Worm (Caenorhabditis elegans) whole organism, L4 larva: ENCODE results near the gene T02G5.3.

Source experiments
- R02D3.7 ChIP-seq: fragments of 150-350 bp; sonication (generic microtip); optimal IDR thresholded peaks from 3 replicates; lab custom pipeline; 2014; ENCODE audit warnings: missing biosample characterization, missing genetic modification characterization
- aha-1 ChIP-seq: fragments of 150-350 bp; peaks from one replicate; lab custom pipeline; 2014; ENCODE audit warnings: missing biosample characterization, missing genetic modification characterization
- aly-2 ChIP-seq: sonication (generic microtip); optimal IDR thresholded peaks from 2 replicates; lab custom pipeline; 2018; ENCODE audit warnings: missing biosample characterization, missing genetic modification characterization
- ama-1 ChIP-seq: fragments of 150-350 bp; optimal IDR thresholded peaks from 2 replicates; lab custom pipeline; 2014; ENCODE audit warnings: inconsistent platforms, mixed read lengths
- arid-1 ChIP-seq: fragments of 200-800 bp; sonication (Bioruptor generic); conservative IDR thresholded peaks from 2 replicates; pipeline ENCODE4 v1.3.6; 2022; ENCODE audit warnings: missing genetic modification reagents, missing genetic modification characterization, missing compliant biosample characterization
- ceh-28 ChIP-seq: fragments of 150-350 bp; optimal IDR thresholded peaks from 2 replicates; lab custom pipeline; 2014; ENCODE audit warnings: missing biosample characterization, missing genetic modification reagents, missing genetic modification characterization
- ceh-44 ChIP-seq: fragments of 200-800 bp; sonication (Bioruptor generic); IDR thresholded peaks from 2 replicates; pipeline ENCODE4 v1.3.6; 2022; ENCODE audit warnings: missing genetic modification reagents, missing genetic modification characterization, missing compliant biosample characterization
- cey-2 ChIP-seq: sonication (generic microtip); optimal IDR thresholded peaks from 3 replicates; lab custom pipeline; 2017; ENCODE audit warnings: missing genetic modification characterization, mild to moderate bottlenecking, missing compliant biosample characterization, antibody characterized with exemption, borderline replicate concordance; ENCODE audit not compliant: insufficient read depth
- ctbp-1 ChIP-seq: fragments of 200-800 bp; sonication (Bioruptor generic); IDR thresholded peaks from 2 replicates; pipeline ENCODE4 v1.3.6; 2022; ENCODE audit warnings: missing genetic modification reagents, missing genetic modification characterization, missing compliant biosample characterization
- dmd-6 ChIP-seq: fragments of 200-800 bp; sonication (Bioruptor generic); IDR thresholded peaks from 2 replicates; pipeline ENCODE4 v1.3.6; 2022; ENCODE audit warnings: missing genetic modification reagents, missing genetic modification characterization, missing compliant biosample characterization
- dmd-9 ChIP-seq: fragments of 200-800 bp; sonication (Bioruptor generic); IDR thresholded peaks from 2 replicates; pipeline ENCODE4 v1.3.6; 2022; ENCODE audit warnings: missing genetic modification reagents, missing genetic modification characterization, missing compliant biosample characterization
- dpl-1 ChIP-seq: fragments of 150-350 bp; optimal IDR thresholded peaks from 2 replicates; lab custom pipeline; 2014; ENCODE audit warnings: missing biosample characterization, missing genetic modification reagents, missing genetic modification characterization
- duxl-1 ChIP-seq: sonication (generic microtip); optimal IDR thresholded peaks from 2 replicates; lab custom pipeline; 2016; ENCODE audit warnings: mild to moderate bottlenecking, missing genetic modification characterization, moderate library complexity, missing compliant biosample characterization; ENCODE audit not compliant: poor library complexity
- egl-27 ChIP-seq: sonication (generic microtip); optimal IDR thresholded peaks from 3 replicates; lab custom pipeline; 2017; ENCODE audit warnings: missing biosample characterization, missing genetic modification reagents, missing genetic modification characterization
- egl-43 ChIP-seq: fragments of 200-800 bp; sonication (Bioruptor generic); IDR thresholded peaks from 2 replicates; pipeline ENCODE4 v1.3.6; 2022; ENCODE audit warnings: missing genetic modification reagents, missing genetic modification characterization, missing compliant biosample characterization
- gei-8 ChIP-seq: fragments of 200-800 bp; sonication (Bioruptor generic); optimal IDR thresholded peaks from 2 replicates; lab custom pipeline; 2018; ENCODE audit warnings: mild to moderate bottlenecking, missing genetic modification characterization, missing compliant biosample characterization
- hif-1 ChIP-seq, 2 experiments: sonication (generic microtip); optimal IDR thresholded peaks; 2 replicates each; lab custom pipeline; 2016 to 2017; ENCODE audit warnings: missing compliant biosample characterization in 2 of 2, missing genetic modification characterization in 2 of 2, missing genetic modification reagents in 2 of 2, missing genotype in 2 of 2, mild to moderate bottlenecking in 1 of 2
- hlh-11 ChIP-seq: fragments of 200-800 bp; sonication (Bioruptor generic); optimal IDR thresholded peaks from 2 replicates; lab custom pipeline; 2018; ENCODE audit warnings: mild to moderate bottlenecking, missing genetic modification characterization, missing compliant biosample characterization
- hlh-30 ChIP-seq: sonication (generic microtip); optimal IDR thresholded peaks from 2 replicates; lab custom pipeline; 2017; ENCODE audit warnings: antibody characterized with exemption, mild to moderate bottlenecking, missing genetic modification characterization, missing compliant biosample characterization; ENCODE audit not compliant: insufficient read depth
- hmg-1.1 ChIP-seq: fragments of 200-800 bp; sonication (Bioruptor generic); IDR thresholded peaks from 2 replicates; pipeline ENCODE4 v1.3.6; 2022; ENCODE audit warnings: missing genetic modification reagents, missing genetic modification characterization, missing compliant biosample characterization
- lin-1 ChIP-seq: fragments of 200-800 bp; sonication (Bioruptor generic); IDR thresholded peaks from 2 replicates; pipeline ENCODE4 v1.3.6; 2022; ENCODE audit warnings: missing genetic modification reagents, missing genetic modification characterization, missing compliant biosample characterization
- lin-13 ChIP-seq: fragments of 150-350 bp; optimal IDR thresholded peaks from 2 replicates; lab custom pipeline; 2014; ENCODE audit warnings: missing biosample characterization, missing genetic modification reagents, missing genetic modification characterization
- lin-15B ChIP-seq: fragments of 150-350 bp; sonication (generic microtip); optimal IDR thresholded peaks from 3 replicates; lab custom pipeline; 2014; ENCODE audit warnings: missing biosample characterization, missing genetic modification characterization
- lin-39 ChIP-seq: fragments of 150-350 bp; optimal IDR thresholded peaks from 2 replicates; lab custom pipeline; 2014; ENCODE audit warnings: missing biosample characterization, missing genetic modification reagents, missing genetic modification characterization
- madf-5 ChIP-seq, 2 experiments: fragments of 200-800 bp; sonication (Bioruptor generic); IDR thresholded peaks; 2 replicates each; pipeline ENCODE4 v1.3.6; 2022; ENCODE audit warnings: missing compliant biosample characterization in 2 of 2, missing genetic modification characterization in 2 of 2
- mdt-29 ChIP-seq: fragments of 200-800 bp; sonication (Bioruptor generic); IDR thresholded peaks from 2 replicates; pipeline ENCODE4 v1.3.6; 2022; ENCODE audit warnings: missing genetic modification reagents, missing genetic modification characterization, missing compliant biosample characterization
- nhr-28 ChIP-seq: fragments of 150-350 bp; optimal IDR thresholded peaks from 2 replicates; lab custom pipeline; 2014; ENCODE audit warnings: missing biosample characterization, missing genetic modification characterization
- nhr-41 ChIP-seq: fragments of 200-800 bp; sonication (Bioruptor generic); IDR thresholded peaks from 2 replicates; pipeline ENCODE4 v1.3.6; 2022; ENCODE audit warnings: missing genetic modification reagents, missing genetic modification characterization, missing compliant biosample characterization
- nhr-42 ChIP-seq: fragments of 200-800 bp; sonication (Bioruptor generic); IDR thresholded peaks from 2 replicates; pipeline ENCODE4 v1.3.6; 2022; ENCODE audit warnings: missing genetic modification characterization, missing compliant biosample characterization
- nhr-48 ChIP-seq: sonication (generic microtip); optimal IDR thresholded peaks from 2 replicates; lab custom pipeline; 2016; ENCODE audit warnings: mild to moderate bottlenecking, missing genetic modification characterization, missing compliant biosample characterization
- nhr-6 ChIP-seq: fragments of 150-350 bp; optimal IDR thresholded peaks from 2 replicates; lab custom pipeline; 2014; ENCODE audit warnings: missing biosample characterization, missing genetic modification characterization
- nhr-76 ChIP-seq: fragments of 150-350 bp; optimal IDR thresholded peaks from 2 replicates; lab custom pipeline; 2014; ENCODE audit warnings: missing biosample characterization, missing genetic modification characterization
- saeg-2 ChIP-seq: fragments of 200-800 bp; sonication (Bioruptor generic); IDR thresholded peaks from 2 replicates; pipeline ENCODE4 v1.3.6; 2022; ENCODE audit warnings: missing genetic modification reagents, missing genetic modification characterization, missing compliant biosample characterization
- set-16 ChIP-seq: fragments of 200-800 bp; sonication (Bioruptor generic); IDR thresholded peaks from 2 replicates; pipeline ENCODE4 v1.3.6; 2022; ENCODE audit warnings: missing genetic modification reagents, missing genetic modification characterization, missing compliant biosample characterization
- snpc-1.2 ChIP-seq: fragments of 200-800 bp; sonication (Bioruptor generic); IDR thresholded peaks from 2 replicates; pipeline ENCODE4 v1.3.6; 2022; ENCODE audit warnings: missing genetic modification reagents, missing genetic modification characterization, missing compliant biosample characterization
- snpc-4 ChIP-seq: fragments of 150-350 bp; optimal IDR thresholded peaks from 2 replicates; lab custom pipeline; 2014; ENCODE audit warnings: missing biosample characterization, missing genetic modification characterization
- spr-1 ChIP-seq: sonication (generic microtip); optimal IDR thresholded peaks from 2 replicates; lab custom pipeline; 2016; ENCODE audit warnings: mild to moderate bottlenecking, missing genetic modification characterization, missing compliant biosample characterization
- tag-97 ChIP-seq: fragments of 200-800 bp; sonication (Bioruptor generic); IDR thresholded peaks from 2 replicates; pipeline ENCODE4 v1.3.6; 2022; ENCODE audit warnings: missing genetic modification characterization, missing compliant biosample characterization
- unc-39 ChIP-seq: sonication (generic microtip); optimal IDR thresholded peaks from 2 replicates; lab custom pipeline; 2017; ENCODE audit warnings: missing biosample characterization, missing genetic modification characterization
- unc-62 ChIP-seq, 3 experiments: fragments of 150-350 bp in 1 of 3; sonication (generic microtip); optimal IDR thresholded peaks in 2 of 3; peaks in 1 of 3; 1 replicate in 1 of 3; 2 replicates in 2 of 3; lab custom pipeline; 2014 to 2017; ENCODE audit warnings: missing biosample characterization in 3 of 3, missing genetic modification characterization in 3 of 3, missing genetic modification reagents in 3 of 3, missing genotype in 1 of 3
- vab-7 ChIP-seq: fragments of 200-800 bp; sonication (Bioruptor generic); IDR thresholded peaks from 2 replicates; pipeline ENCODE4 v1.3.6; 2022; ENCODE audit warnings: missing genetic modification reagents, missing genetic modification characterization, missing compliant biosample characterization
- zfp-2 ChIP-seq: sonication (generic microtip); optimal IDR thresholded peaks from 2 replicates; lab custom pipeline; 2016; ENCODE audit warnings: mild to moderate bottlenecking, missing genetic modification characterization, missing compliant biosample characterization
- zfp-3 ChIP-seq: fragments of 200-800 bp; sonication (Bioruptor generic); conservative IDR thresholded peaks from 2 replicates; pipeline ENCODE4 v1.3.6; 2022; ENCODE audit warnings: missing genetic modification reagents, missing genetic modification characterization, missing compliant biosample characterization
- zip-11 ChIP-seq: fragments of 200-800 bp; sonication (Bioruptor generic); IDR thresholded peaks from 2 replicates; pipeline ENCODE4 v1.3.6; 2022; ENCODE audit warnings: missing genetic modification characterization, missing compliant biosample characterization
- ztf-11 ChIP-seq: fragments of 150-350 bp; optimal IDR thresholded peaks from 2 replicates; lab custom pipeline; 2014; ENCODE audit warnings: missing biosample characterization, missing genetic modification characterization

The T02G5.3 gene

DNA sequence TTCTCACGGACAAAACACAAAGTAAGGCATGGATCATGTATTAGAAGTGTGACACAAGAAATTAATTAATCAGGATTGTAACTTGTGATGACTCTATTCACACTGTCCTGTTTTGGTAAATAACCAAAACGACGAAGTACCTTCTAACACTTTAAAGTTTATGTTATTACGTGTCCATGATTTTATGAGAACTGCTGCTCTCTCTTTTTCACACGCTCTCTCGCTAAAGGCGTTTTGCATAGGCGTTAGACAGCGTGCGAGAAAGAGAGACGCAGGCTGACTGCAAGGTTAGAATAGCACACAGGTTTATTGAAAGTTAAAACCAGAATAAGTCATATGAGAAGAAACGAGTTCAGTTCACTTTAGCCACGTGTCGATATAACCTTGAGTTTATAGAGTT lies 3.1 kb upstream of the T02G5.3 start:
- TF ChIP-seq hlh-30 (tag; lab: Kevin White, UChicago) (peak; percentile 37), vab-7 (no peak), ctbp-1 (GFP tag; lab: Robert Waterston, UW) (no peak)

ce11 chrII:7090852-7091251 lies 2.3 kb upstream of the T02G5.3 start:
- no peak for TF ChIP-seq saeg-2
- no peak for TF ChIP-seq nhr-6 (tag; lab: Kevin White, UChicago)
- TF ChIP-seq madf-5 (GFP tag; IDR thresholded peaks at IDR 0.05; lab: Robert Waterston, UW) = no peak
- TF ChIP-seq nhr-28 = no peak
- TF ChIP-seq zfp-2 (tag; lab: Kevin White, UChicago) = no peak
- no peak for TF ChIP-seq egl-27
- no peak for TF ChIP-seq R02D3.7 (tag; lab: Kevin White, UChicago)

ce11 chrII:7095970-7096369 lies 2.8 kb downstream of the T02G5.3 start:
- TF ChIP-seq egl-27 = no peak
- no peak for TF ChIP-seq cey-2
- TF ChIP-seq aha-1 (tag; lab: Kevin White, UChicago) = no peak
- no peak for TF ChIP-seq set-16 (GFP tag; lab: Robert Waterston, UW)
- TF ChIP-seq ceh-44 (GFP tag; lab: Robert Waterston, UW) = no peak
- TF ChIP-seq nhr-48 (tag; lab: Kevin White, UChicago) = no peak
- TF ChIP-seq dmd-9 = no peak
- TF ChIP-seq tag-97 (GFP tag; lab: Robert Waterston, UW) = no peak
- TF ChIP-seq snpc-1.2 = no peak

DNA sequence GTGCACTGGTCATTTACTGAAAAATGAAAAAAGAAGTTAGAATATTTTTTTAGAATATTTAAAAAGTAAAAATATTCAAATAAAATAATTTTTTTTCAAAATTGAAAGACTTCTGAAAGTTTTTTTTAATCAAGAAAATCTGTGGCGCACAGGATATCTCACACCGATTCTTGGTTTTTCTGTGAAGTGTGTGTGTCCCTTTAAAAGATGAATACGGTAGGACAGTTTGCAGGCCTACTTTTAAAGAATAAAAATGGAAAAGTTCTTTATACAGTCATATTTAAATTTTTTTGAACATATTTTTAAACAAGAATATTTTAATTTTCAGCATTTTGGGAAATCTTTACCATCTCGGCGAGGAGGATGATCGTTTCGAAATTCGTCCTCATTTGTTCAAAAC lies 5.4 kb downstream of the T02G5.3 start, which contains the start of gene mct-5:
Gene mct-5 (minus strand): TSS at position 16 of the 400 bp plus-strand sequence.
- TF ChIP-seq ztf-11 (tag; lab: Kevin White, UChicago) (no peak), gei-8 (GFP tag; lab: Kevin White, UChicago) (no peak), lin-15B (tag; lab: Kevin White, UChicago) (no peak), lin-39 (no peak), cey-2 (no peak), dmd-6 (GFP tag; lab: Robert Waterston, UW) (no peak), hlh-11 (tag; lab: Kevin White, UChicago) (no peak), lin-13 (no peak), ctbp-1 (GFP tag; lab: Robert Waterston, UW) (no peak), lin-1 (GFP tag; lab: Robert Waterston, UW) (no peak), nhr-48 (tag; lab: Kevin White, UChicago) (no peak), dpl-1 (GFP tag; lab: Kevin White, UChicago) (no peak), hmg-1.1 (GFP tag; lab: Robert Waterston, UW) (no peak), unc-62 (GFP tag; optimal IDR thresholded peaks at IDR 0.05 in 1 of 2; lab: Kevin White, UChicago) (no peak), unc-62 (tag; optimal IDR thresholded peaks at IDR 0.05; lab: Kevin White, UChicago) (no peak), mdt-29 (GFP tag; lab: Robert Waterston, UW) (no peak), nhr-41 (no peak), snpc-4 (tag; lab: Kevin White, UChicago) (no peak), dmd-9 (no peak), ceh-28 (no peak), duxl-1 (no peak)

DNA sequence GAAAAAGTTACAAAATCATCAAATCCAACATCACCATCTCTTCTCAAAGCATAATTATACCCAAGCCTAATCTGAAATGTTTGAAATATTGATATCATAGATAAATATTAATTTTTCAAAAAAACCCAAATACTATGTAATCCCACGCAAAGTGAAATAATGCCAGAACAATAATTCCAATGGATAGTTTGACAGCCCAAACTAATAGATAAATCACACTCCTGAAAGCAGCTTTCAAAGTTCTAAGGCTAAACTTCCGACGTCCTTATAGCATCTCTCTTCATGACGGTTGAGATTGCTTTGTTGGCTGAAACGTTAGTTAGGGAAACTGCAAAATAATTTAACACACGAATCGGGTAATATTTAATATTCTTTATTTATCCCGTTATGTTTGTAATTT lies 6.0 kb downstream of the T02G5.3 start:
- TF ChIP-seq spr-1 (tag; lab: Kevin White, UChicago) = no peak
- TF ChIP-seq unc-39 (tag; lab: Kevin White, UChicago) = no peak
- TF ChIP-seq hif-1 (tag; optimal IDR thresholded peaks at IDR 0.05; lab: Kevin White, UChicago) = peak in 1 of 2 experiments; percentile 31
- TF ChIP-seq madf-5 (GFP tag; IDR thresholded peaks at IDR 0.05; lab: Robert Waterston, UW) = 0 out of 4 replicates have a peak, but pooled peaks of 1 of the 2 experiments have one; percentile 3
- TF ChIP-seq egl-43 (GFP tag; lab: Robert Waterston, UW) = no peak
- no peak for TF ChIP-seq zfp-2 (tag; lab: Kevin White, UChicago)
- peak; percentile 63 for TF ChIP-seq ama-1 (lab: Kevin White, UChicago)
- no peak for TF ChIP-seq aly-2 (tag; lab: Kevin White, UChicago)
- TF ChIP-seq unc-62 (GFP tag; optimal IDR thresholded peaks at IDR 0.05 in 1 of 2; lab: Kevin White, UChicago) = peak in 1 of 2 experiments; percentile 96
- no peak for TF ChIP-seq unc-62 (tag; optimal IDR thresholded peaks at IDR 0.05; lab: Kevin White, UChicago)
- TF ChIP-seq dmd-9 = no peak
- peak; percentile 74; the same call in 1 of the 2 replicates for TF ChIP-seq zfp-3 (GFP tag; lab: Robert Waterston, UW)
- TF ChIP-seq arid-1 (GFP tag; lab: Robert Waterston, UW) = no peak
- TF ChIP-seq nhr-42 (GFP tag; lab: Robert Waterston, UW) = no peak
- TF ChIP-seq nhr-76 (tag; lab: Kevin White, UChicago) = no peak
- no peak for TF ChIP-seq zip-11 (GFP tag; lab: Robert Waterston, UW)
- no peak for TF ChIP-seq cey-2
